Fruit fly (Drosophila melanogaster): ENCODE measurements around the gene Tektin-C.
A peak's percentile ranks its signal among the peaks of the same experiment; 100 is the strongest.

Tektin-C gene

dm6 chr3L:5793967-5794366, 2.4 kb downstream of the Tektin-C start, which contains the start of gene Bre1 (continued):
- peak; percentile 24 for TF ChIP-seq CoRest (tag; optimal IDR thresholded peaks at IDR 0.05)
- TF ChIP-seq Ptx1 (GFP tag; IDR thresholded peaks at IDR 0.05): no peak
- TF ChIP-seq maf-S (GFP tag; optimal IDR thresholded peaks at IDR 0.05): no peak
- no peak for TF ChIP-seq abd-A (tag; optimal IDR thresholded peaks at IDR 0.05)
- TF ChIP-seq CG4617 (GFP tag; optimal IDR thresholded peaks at IDR 0.05; ENCODE audit: borderline replicate concordance): peak; percentile 93
- TF ChIP-seq eve (GFP tag; optimal IDR thresholded peaks at IDR 0.05): no peak
- no peak for TF ChIP-seq mam (GFP tag; optimal IDR thresholded peaks at IDR 0.05)
- peak; percentile 99 for TF ChIP-seq her (GFP tag; optimal IDR thresholded peaks at IDR 0.05)
- no peak for TF ChIP-seq CG17385 (GFP tag; optimal IDR thresholded peaks at IDR 0.05)
- TF ChIP-seq CG6854 (GFP tag; optimal IDR thresholded peaks at IDR 0.05): no peak
- TF ChIP-seq NC2β (GFP tag; optimal IDR thresholded peaks at IDR 0.05): no peak
- peak; percentile 97 for TF ChIP-seq CG11560 (tag; IDR thresholded peaks at IDR 0.05)
- TF ChIP-seq CG2116 (GFP tag; optimal IDR thresholded peaks at IDR 0.05): peak; percentile 87
- TF ChIP-seq gfzf (GFP tag; optimal IDR thresholded peaks at IDR 0.05): peak; percentile 94
- no peak for TF ChIP-seq ham (GFP tag; IDR thresholded peaks at IDR 0.05)
- TF ChIP-seq CG8089 (GFP tag; optimal IDR thresholded peaks at IDR 0.05): no peak
- TF ChIP-seq MTF-1 (GFP tag; optimal IDR thresholded peaks at IDR 0.05; ENCODE audit: borderline replicate concordance): no peak
- TF ChIP-seq Xbp1 (GFP tag; optimal IDR thresholded peaks at IDR 0.05): no peak
- TF ChIP-seq esg (GFP tag; conservative IDR thresholded peaks at IDR 0.05): no peak
- no peak for TF ChIP-seq croc (GFP tag; conservative IDR thresholded peaks at IDR 0.05)
- TF ChIP-seq CG32532 (GFP tag; IDR thresholded peaks at IDR 0.05): no peak
- TF ChIP-seq sens (GFP tag): peak; percentile 83
- peak; percentile 52 for TF ChIP-seq nerfin-2 (GFP tag; IDR thresholded peaks at IDR 0.05; ENCODE audit: partially characterized antibody)
- TF ChIP-seq dimm (GFP tag; IDR thresholded peaks at IDR 0.05): no peak
- TF ChIP-seq CG16815 (GFP tag; optimal IDR thresholded peaks at IDR 0.05): no peak
- peak; percentile 58 for TF ChIP-seq HLH4C (GFP tag; IDR thresholded peaks at IDR 0.05; ENCODE audit: partially characterized antibody)
- peak; percentile 1 for TF ChIP-seq nerfin-1 (tag; optimal IDR thresholded peaks at IDR 0.05)
- TF ChIP-seq CG2875 (GFP tag; optimal IDR thresholded peaks at IDR 0.05): no peak
- peak; percentile 72 for TF ChIP-seq phol (tag; optimal IDR thresholded peaks at IDR 0.05)
- TF ChIP-seq ttk (GFP tag; IDR thresholded peaks at IDR 0.05): no peak
- TF ChIP-seq Sox102F (GFP tag; optimal IDR thresholded peaks at IDR 0.05): no peak
- no peak for TF ChIP-seq Rfx (GFP tag; IDR thresholded peaks at IDR 0.05)
- TF ChIP-seq ato (GFP tag; IDR thresholded peaks at IDR 0.05; ENCODE audit: partially characterized antibody): no peak
- TF ChIP-seq CG12659 (GFP tag; optimal IDR thresholded peaks at IDR 0.05): peak; percentile 64
- TF ChIP-seq unpg (GFP tag; optimal IDR thresholded peaks at IDR 0.05): no peak
- no peak for TF ChIP-seq bsh (GFP tag; optimal IDR thresholded peaks at IDR 0.05)
- TF ChIP-seq Stat92E (GFP tag; optimal IDR thresholded peaks at IDR 0.05): peak in 1 of 3 experiments; percentile 50
- peak; percentile 73 for TF ChIP-seq Ets97D (GFP tag; optimal IDR thresholded peaks at IDR 0.05)
- TF ChIP-seq hbn (GFP tag; IDR thresholded peaks at IDR 0.05; ENCODE audit: partially characterized antibody): peak; percentile 78
- peak; percentile 82 for TF ChIP-seq trem (tag; optimal IDR thresholded peaks at IDR 0.05)
- TF ChIP-seq Myb (GFP tag; optimal IDR thresholded peaks at IDR 0.05): peak; percentile 31
- TF ChIP-seq CG9932 (GFP tag; IDR thresholded peaks at IDR 0.05): no peak
- TF ChIP-seq sr (GFP tag; IDR thresholded peaks at IDR 0.05): no peak
- TF ChIP-seq pb (GFP tag; optimal IDR thresholded peaks at IDR 0.05): no peak
- TF ChIP-seq kah (GFP tag; optimal IDR thresholded peaks at IDR 0.05): no peak
- TF ChIP-seq Hey (tag; optimal IDR thresholded peaks at IDR 0.05): no peak
- peak; percentile 87 for TF ChIP-seq CG13287 (GFP tag; IDR thresholded peaks at IDR 0.05; ENCODE audit: partially characterized antibody)
- peak; percentile 55 for TF ChIP-seq nmo (GFP tag; optimal IDR thresholded peaks at IDR 0.05)
- TF ChIP-seq CG13296 (GFP tag; optimal IDR thresholded peaks at IDR 0.05): no peak
- no peak for TF ChIP-seq CG8924 (tag; optimal IDR thresholded peaks at IDR 0.05)
- TF ChIP-seq toy (GFP tag; IDR thresholded peaks at IDR 0.05): no peak

Measured in whole organism, embryonic.